Fruit fly (Drosophila melanogaster) whole organism, embryonic: Measurements from ENCODE around the gene CG4313.
A peak's percentile ranks its signal among the peaks of the same experiment; 100 is the strongest.

Experiments used
- Antp ChIP-seq: fragments of 200-800 bp; sonication (Bioruptor generic); optimal IDR thresholded peaks from 3 replicates; lab custom pipeline; 2016; ENCODE audit warnings: missing biosample characterization, missing genetic modification characterization
- Asciz ChIP-seq: fragments of 200-800 bp; sonication (Bioruptor generic); optimal IDR thresholded peaks from 2 replicates; lab custom pipeline; 2017; ENCODE audit warnings: missing biosample characterization, mild to moderate bottlenecking, missing genetic modification characterization, missing genetic modification reagents
- Bgb ChIP-seq: fragments of 200-800 bp; sonication (Bioruptor generic); IDR thresholded peaks from 2 replicates; pipeline ENCODE4 v1.3.6; 2022; ENCODE audit warnings: missing biosample characterization, missing genetic modification characterization; ENCODE audit not compliant: partially characterized antibody
- Blimp-1 ChIP-seq: fragments of 200-800 bp; sonication (Bioruptor generic); optimal IDR thresholded peaks from 3 replicates; lab custom pipeline; 2018; ENCODE audit warnings: missing biosample characterization, missing genetic modification characterization, mild to moderate bottlenecking, moderate library complexity, missing genetic modification reagents
- CG10147 ChIP-seq: fragments of 200-800 bp; sonication (Bioruptor generic); optimal IDR thresholded peaks from 2 replicates; lab custom pipeline; 2019; ENCODE audit warnings: missing biosample characterization, mild to moderate bottlenecking, missing genetic modification characterization, moderate library complexity
- CG10274 ChIP-seq: fragments of 200-800 bp; sonication (Bioruptor generic); optimal IDR thresholded peaks from 3 replicates; lab custom pipeline; 2017; ENCODE audit warnings: missing biosample characterization, mild to moderate bottlenecking, missing genetic modification characterization
- CG11247 ChIP-seq: fragments of 200-800 bp; sonication (Bioruptor generic); IDR thresholded peaks from 2 replicates; pipeline ENCODE4 v1.3.6; 2022; ENCODE audit warnings: missing biosample characterization, missing genetic modification characterization
- CG11723 ChIP-seq: fragments of 200-800 bp; sonication (Bioruptor generic); optimal IDR thresholded peaks from 2 replicates; lab custom pipeline; 2017; ENCODE audit warnings: missing biosample characterization, mild to moderate bottlenecking, missing genetic modification characterization
- CG12104 ChIP-seq: fragments of 200-800 bp; sonication (Bioruptor generic); optimal IDR thresholded peaks from 3 replicates; lab custom pipeline; 2016; ENCODE audit warnings: missing biosample characterization, missing genetic modification characterization
- CG12659 ChIP-seq: fragments of 200-800 bp; sonication (Bioruptor generic); optimal IDR thresholded peaks from 3 replicates; lab custom pipeline; 2017; ENCODE audit warnings: mild to moderate bottlenecking, missing biosample characterization, missing genetic modification reagents, missing genetic modification characterization
- CG13424 ChIP-seq: fragments of 200-800 bp; sonication (Bioruptor generic); optimal IDR thresholded peaks from 2 replicates; lab custom pipeline; 2019; ENCODE audit warnings: missing biosample characterization, mild to moderate bottlenecking, missing genetic modification characterization, moderate library complexity
- CG13775 ChIP-seq: fragments of 200-800 bp; sonication (Bioruptor generic); optimal IDR thresholded peaks from 3 replicates; lab custom pipeline; 2017; ENCODE audit warnings: missing biosample characterization, mild to moderate bottlenecking, missing genetic modification characterization
- CG15073 ChIP-seq: fragments of 200-800 bp; sonication (Bioruptor generic); optimal IDR thresholded peaks from 2 replicates; lab custom pipeline; 2016; ENCODE audit warnings: missing biosample characterization, missing genetic modification characterization
- CG15601 ChIP-seq: fragments of 200-800 bp; sonication (Bioruptor generic); optimal IDR thresholded peaks from 3 replicates; lab custom pipeline; 2019; ENCODE audit warnings: missing biosample characterization, mild to moderate bottlenecking, missing genetic modification characterization, moderate library complexity
- CG17568 ChIP-seq: fragments of 200-800 bp; sonication (Bioruptor generic); optimal IDR thresholded peaks from 2 replicates; lab custom pipeline; 2018; ENCODE audit warnings: missing biosample characterization, mild to moderate bottlenecking, missing genetic modification characterization, moderate library complexity
- CG18011 ChIP-seq: fragments of 200-800 bp; sonication (Bioruptor generic); optimal IDR thresholded peaks from 2 replicates; lab custom pipeline; 2017; ENCODE audit warnings: missing biosample characterization, missing genetic modification characterization, mild to moderate bottlenecking, moderate library complexity, missing genotype
- CG18599 ChIP-seq: fragments of 200-800 bp; sonication (Bioruptor generic); optimal IDR thresholded peaks from 3 replicates; lab custom pipeline; 2017; ENCODE audit warnings: missing biosample characterization, missing genetic modification characterization, mild to moderate bottlenecking, moderate library complexity, missing genetic modification reagents
- CG31365 ChIP-seq: fragments of 200-800 bp; sonication (Bioruptor generic); optimal IDR thresholded peaks from 2 replicates; lab custom pipeline; 2018; ENCODE audit warnings: missing biosample characterization, mild to moderate bottlenecking, missing genetic modification characterization
- CG4424 ChIP-seq: fragments of 200-800 bp; sonication (Bioruptor generic); optimal IDR thresholded peaks from 3 replicates; lab custom pipeline; 2016; ENCODE audit warnings: missing biosample characterization, missing genetic modification characterization
- CG5180 ChIP-seq: fragments of 200-800 bp; sonication (Bioruptor generic); optimal IDR thresholded peaks from 3 replicates; lab custom pipeline; 2017; ENCODE audit warnings: missing biosample characterization, missing genetic modification characterization, mild to moderate bottlenecking, moderate library complexity, missing genetic modification reagents
- CG8924 ChIP-seq: fragments of 200-800 bp; optimal IDR thresholded peaks from 3 replicates; lab custom pipeline; 2019; ENCODE audit warnings: missing biosample characterization, mild to moderate bottlenecking, missing genetic modification characterization, moderate library complexity
- Chrac-16 ChIP-seq: fragments of 200-800 bp; sonication (Bioruptor generic); optimal IDR thresholded peaks from 3 replicates; lab custom pipeline; 2016; ENCODE audit warnings: missing biosample characterization, missing genetic modification characterization
- CoRest ChIP-seq: fragments of 200-800 bp; sonication (Bioruptor generic); optimal IDR thresholded peaks from 3 replicates; lab custom pipeline; 2018; ENCODE audit warnings: missing biosample characterization, mild to moderate bottlenecking, missing genetic modification characterization, moderate library complexity
- D ChIP-seq, 2 experiments: fragments of 200-800 bp in 1 of 2; fragments of >200 bp in 1 of 2; sonication (Bioruptor generic) in 1 of 2; optimal IDR thresholded peaks; 2 replicates in 1 of 2; 3 replicates in 1 of 2; lab custom pipeline; 2017; ENCODE audit warnings: mild to moderate bottlenecking in 1 of 2, missing biosample characterization in 1 of 2, missing genetic modification characterization in 1 of 2, missing genetic modification reagents in 1 of 2
- Dfd ChIP-seq, 2 experiments: fragments of >200 bp; optimal IDR thresholded peaks; 2 replicates each; lab custom pipeline; 2017; ENCODE audit warnings: missing biosample characterization in 2 of 2, missing genetic modification characterization in 2 of 2
- Dref ChIP-seq: fragments of 200-800 bp; sonication (Bioruptor generic); IDR thresholded peaks from 2 replicates; pipeline ENCODE4 v1.3.6; 2022; ENCODE audit warnings: missing biosample characterization, missing genetic modification characterization
- E2f1 ChIP-seq: fragments of 200-800 bp; sonication (Bioruptor generic); IDR thresholded peaks from 2 replicates; pipeline ENCODE4 v1.3.6; 2022; ENCODE audit warnings: missing biosample characterization, missing genetic modification characterization
- Lim3 ChIP-seq: fragments of 200-800 bp; sonication (Bioruptor generic); IDR thresholded peaks from 2 replicates; pipeline ENCODE4 v1.3.6; 2022; ENCODE audit warnings: missing biosample characterization, missing genetic modification characterization
- Meics ChIP-seq: fragments of 200-800 bp; sonication (Bioruptor generic); optimal IDR thresholded peaks from 2 replicates; lab custom pipeline; 2017; ENCODE audit warnings: missing biosample characterization, mild to moderate bottlenecking, missing genetic modification characterization
- Myb ChIP-seq: fragments of 200-800 bp; sonication (Bioruptor generic); optimal IDR thresholded peaks from 2 replicates; lab custom pipeline; 2016; ENCODE audit warnings: missing biosample characterization, missing genetic modification characterization
- Nf-YC ChIP-seq: fragments of 200-800 bp; optimal IDR thresholded peaks from 3 replicates; lab custom pipeline; 2019; ENCODE audit warnings: missing biosample characterization, mild to moderate bottlenecking, missing genetic modification characterization, moderate library complexity
- Ptx1 ChIP-seq: fragments of 200-800 bp; sonication (Bioruptor generic); IDR thresholded peaks from 2 replicates; pipeline ENCODE4 v1.3.6; 2022; ENCODE audit warnings: missing biosample characterization, missing genetic modification characterization
- Scr ChIP-seq: fragments of 200-800 bp; sonication (Bioruptor generic); IDR thresholded peaks from 2 replicates; pipeline ENCODE4 v1.3.6; 2022; ENCODE audit warnings: missing biosample characterization, missing genetic modification characterization; ENCODE audit not compliant: partially characterized antibody
- Stat92E ChIP-seq, 3 experiments: fragments of >200 bp in 2 of 3; fragments of 200-800 bp in 1 of 3; sonication (Bioruptor generic) in 1 of 3; optimal IDR thresholded peaks; 2 replicates each; lab custom pipeline; 2017 to 2019; ENCODE audit warnings: missing biosample characterization in 3 of 3, missing genetic modification characterization in 3 of 3, mild to moderate bottlenecking in 1 of 3, moderate library complexity in 1 of 3
- cwo ChIP-seq: fragments of 200-800 bp; sonication (Bioruptor generic); optimal IDR thresholded peaks from 3 replicates; lab custom pipeline; 2017; ENCODE audit warnings: missing biosample characterization, missing genetic modification characterization, mild to moderate bottlenecking, moderate library complexity, missing genetic modification reagents
- esg ChIP-seq: fragments of 200-800 bp; sonication (Bioruptor generic); conservative IDR thresholded peaks from 2 replicates; pipeline ENCODE4 v1.3.6; 2022; ENCODE audit warnings: missing biosample characterization, missing genetic modification characterization
- ewg ChIP-seq: fragments of 200-800 bp; sonication (Bioruptor generic); optimal IDR thresholded peaks from 3 replicates; lab custom pipeline; 2017; ENCODE audit warnings: mild to moderate bottlenecking, missing biosample characterization, missing genetic modification reagents, missing genetic modification characterization
- maf-S ChIP-seq: fragments of 200-800 bp; sonication (Bioruptor generic); optimal IDR thresholded peaks from 2 replicates; lab custom pipeline; 2016; ENCODE audit warnings: missing biosample characterization, missing genetic modification characterization
- mirr ChIP-seq: fragments of 200-800 bp; sonication (Bioruptor generic); optimal IDR thresholded peaks from 3 replicates; lab custom pipeline; 2018; ENCODE audit warnings: missing biosample characterization, mild to moderate bottlenecking, missing genetic modification characterization
- pnt ChIP-seq: fragments of 200-800 bp; sonication (Bioruptor generic); optimal IDR thresholded peaks from 3 replicates; lab custom pipeline; 2016; ENCODE audit warnings: missing biosample characterization, missing genetic modification characterization
- pzg ChIP-seq: fragments of 200-800 bp; sonication (Bioruptor generic); optimal IDR thresholded peaks from 3 replicates; lab custom pipeline; 2018; ENCODE audit warnings: missing biosample characterization, mild to moderate bottlenecking, missing genetic modification characterization, moderate library complexity
- run ChIP-seq: fragments of 200-800 bp; sonication (Bioruptor generic); optimal IDR thresholded peaks from 3 replicates; lab custom pipeline; 2018; ENCODE audit warnings: missing biosample characterization, mild to moderate bottlenecking, missing genetic modification characterization
- salm ChIP-seq: fragments of 200-800 bp; sonication (Bioruptor generic); optimal IDR thresholded peaks from 2 replicates; lab custom pipeline; 2018; ENCODE audit warnings: missing biosample characterization, mild to moderate bottlenecking, missing genetic modification characterization
- sd ChIP-seq: fragments of 200-800 bp; sonication (Bioruptor generic); optimal IDR thresholded peaks from 3 replicates; lab custom pipeline; 2018; ENCODE audit warnings: missing biosample characterization, mild to moderate bottlenecking, missing genetic modification characterization, moderate library complexity
- so ChIP-seq: fragments of 200-800 bp; sonication (Bioruptor generic); IDR thresholded peaks from 3 replicates; pipeline ENCODE4 v1.3.6; 2022; ENCODE audit warnings: missing biosample characterization, missing genetic modification characterization
- sob ChIP-seq: fragments of 200-800 bp; sonication (Bioruptor generic); IDR thresholded peaks from 2 replicates; pipeline ENCODE4 v1.3.6; 2022; ENCODE audit warnings: missing biosample characterization, missing genetic modification characterization
- tna ChIP-seq: fragments of 200-800 bp; sonication (Bioruptor generic); IDR thresholded peaks from 2 replicates; pipeline ENCODE4 v1.3.6; 2022; ENCODE audit warnings: missing biosample characterization, missing genetic modification characterization; ENCODE audit not compliant: partially characterized antibody
- zen2 ChIP-seq: fragments of 200-800 bp; sonication (Bioruptor generic); IDR thresholded peaks from 3 replicates; pipeline ENCODE4 v1.3.6; 2022; ENCODE audit warnings: missing biosample characterization, missing genetic modification characterization; ENCODE audit not compliant: partially characterized antibody

Gene CG4313

dm6 chrX:2036800-2037488 is 4.7 kb upstream of the CG4313 start (continued):
- TF ChIP-seq E2f1 (GFP tag; lab: Robert Waterston, UW) (no peak), pnt (peak; percentile 31), CG8924 (tag; lab: Kevin White, UChicago) (no peak), so (GFP tag; lab: Robert Waterston, UW) (no peak), CG10147 (GFP tag; lab: Kevin White, UChicago) (no peak), tna (no peak), CG18599 (GFP tag; lab: Kevin White, UChicago) (peak; percentile 12), Blimp-1 (GFP tag; lab: Kevin White, UChicago) (peak; percentile 24), Dfd (GFP tag; optimal IDR thresholded peaks at IDR 0.05; lab: Kevin White, UChicago) (no peak), CG31365 (tag; lab: Kevin White, UChicago) (no peak), Scr (no peak), maf-S (GFP tag; lab: Kevin White, UChicago) (no peak), Stat92E (GFP tag; optimal IDR thresholded peaks at IDR 0.05; lab: Kevin White, UChicago) (no peak), pzg (GFP tag; lab: Kevin White, UChicago) (no peak), CoRest (tag; lab: Kevin White, UChicago) (peak; percentile 40), run (no peak), Lim3 (GFP tag; lab: Robert Waterston, UW) (no peak), zen2 (no peak), CG13424 (tag; lab: Kevin White, UChicago) (peak; percentile 13), Nf-YC (no peak), CG17568 (no peak), Dref (GFP tag; lab: Robert Waterston, UW) (no peak), cwo (no peak), Myb (GFP tag; lab: Kevin White, UChicago) (no peak), ewg (GFP tag; lab: Kevin White, UChicago) (no peak), Asciz (no peak), sob (GFP tag; lab: Robert Waterston, UW) (no peak), CG15073 (GFP tag; lab: Kevin White, UChicago) (no peak), CG13775 (GFP tag; lab: Kevin White, UChicago) (no peak), sd (no peak), CG11247 (GFP tag; lab: Robert Waterston, UW) (no peak), CG5180 (GFP tag; lab: Kevin White, UChicago) (peak; percentile 85), CG10274 (no peak), CG12659 (GFP tag; lab: Kevin White, UChicago) (no peak), CG12104 (no peak), Bgb (GFP tag; lab: Robert Waterston, UW) (no peak), CG15601 (peak; percentile 4), Chrac-16 (peak; percentile 8), salm (tag; lab: Kevin White, UChicago) (no peak), Antp (GFP tag; lab: Kevin White, UChicago) (peak; percentile 48), mirr (GFP tag; lab: Kevin White, UChicago) (no peak), CG11723 (GFP tag; lab: Kevin White, UChicago) (no peak), CG4424 (no peak), Meics (GFP tag; lab: Kevin White, UChicago) (no peak), Ptx1 (peak; percentile 18; the same call in 1 of the 2 replicates), esg (GFP tag; lab: Robert Waterston, UW) (no peak), D (optimal IDR thresholded peaks at IDR 0.05; lab: Kevin White, UChicago) (no peak), D (GFP tag; optimal IDR thresholded peaks at IDR 0.05; lab: Kevin White, UChicago) (peak; percentile 10), CG18011 (GFP tag; lab: Kevin White, UChicago) (no peak)
